Worm (Caenorhabditis elegans) whole organism, L4 larva: ENCODE measurements around the gene lro-1.

Source experiments
- D1046.2 ChIP-seq: fragments of 200-800 bp; sonication (Bioruptor generic); IDR thresholded peaks from 2 replicates; pipeline ENCODE4 v1.3.6; 2022; ENCODE audit warnings: missing genetic modification characterization, missing compliant biosample characterization
- F26F4.8 ChIP-seq: fragments of 200-800 bp; sonication (Bioruptor generic); conservative IDR thresholded peaks from 2 replicates; pipeline ENCODE4 v1.3.6; 2022; ENCODE audit warnings: missing genetic modification characterization, missing compliant biosample characterization
- T26A8.4 ChIP-seq: fragments of 200-800 bp; sonication (Bioruptor generic); IDR thresholded peaks from 2 replicates; pipeline ENCODE4 v1.3.6; 2022; ENCODE audit warnings: missing genetic modification characterization, missing compliant biosample characterization
- Y105C5A.15 ChIP-seq: fragments of 200-800 bp; sonication (Bioruptor generic); IDR thresholded peaks from 2 replicates; pipeline ENCODE4 v1.3.6; 2022; ENCODE audit warnings: missing genetic modification characterization, missing compliant biosample characterization
- Y75B8A.6 ChIP-seq: fragments of 200-800 bp; sonication (Bioruptor generic); IDR thresholded peaks from 2 replicates; pipeline ENCODE4 v1.3.6; 2022; ENCODE audit warnings: missing genetic modification reagents, missing genetic modification characterization, missing compliant biosample characterization
- ZK337.2 ChIP-seq: fragments of 200-800 bp; sonication (Bioruptor generic); IDR thresholded peaks from 2 replicates; pipeline ENCODE4 v1.3.6; 2022; ENCODE audit warnings: missing genetic modification reagents, missing genetic modification characterization, missing compliant biosample characterization
- ZK546.5 ChIP-seq, 2 experiments: sonication (generic microtip); optimal IDR thresholded peaks; 2 replicates each; lab custom pipeline; 2017; ENCODE audit warnings: missing biosample characterization in 2 of 2, missing genetic modification characterization in 2 of 2
- attf-4 ChIP-seq: sonication (generic microtip); optimal IDR thresholded peaks from 3 replicates; lab custom pipeline; 2017; ENCODE audit warnings: missing biosample characterization, missing genetic modification characterization
- ceh-20 ChIP-seq: fragments of 200-800 bp; sonication (Bioruptor generic); IDR thresholded peaks from 2 replicates; pipeline ENCODE4 v1.3.6; 2022; ENCODE audit warnings: missing genetic modification reagents, missing genetic modification characterization, missing compliant biosample characterization
- ceh-28 ChIP-seq: fragments of 150-350 bp; optimal IDR thresholded peaks from 2 replicates; lab custom pipeline; 2014; ENCODE audit warnings: missing biosample characterization, missing genetic modification reagents, missing genetic modification characterization
- ceh-82 ChIP-seq: sonication (generic microtip); optimal IDR thresholded peaks from 2 replicates; lab custom pipeline; 2017; ENCODE audit warnings: missing biosample characterization, missing genetic modification characterization
- cey-2 ChIP-seq: sonication (generic microtip); optimal IDR thresholded peaks from 3 replicates; lab custom pipeline; 2017; ENCODE audit warnings: missing genetic modification characterization, mild to moderate bottlenecking, missing compliant biosample characterization, antibody characterized with exemption, borderline replicate concordance; ENCODE audit not compliant: insufficient read depth
- daf-16 ChIP-seq, 3 experiments: sonication (generic microtip); optimal IDR thresholded peaks; 2 replicates each; lab custom pipeline; 2016 to 2017; ENCODE audit warnings: missing genetic modification characterization in 3 of 3, missing genetic modification reagents in 3 of 3, mild to moderate bottlenecking in 2 of 3, missing compliant biosample characterization in 2 of 3, missing biosample characterization in 1 of 3, moderate library complexity in 1 of 3
- duxl-1 ChIP-seq: sonication (generic microtip); optimal IDR thresholded peaks from 2 replicates; lab custom pipeline; 2016; ENCODE audit warnings: mild to moderate bottlenecking, missing genetic modification characterization, moderate library complexity, missing compliant biosample characterization; ENCODE audit not compliant: poor library complexity
- dve-1 ChIP-seq: sonication (generic microtip); optimal IDR thresholded peaks from 2 replicates; lab custom pipeline; 2017; ENCODE audit warnings: antibody characterized with exemption, mild to moderate bottlenecking, missing genetic modification characterization, missing compliant biosample characterization; ENCODE audit not compliant: insufficient read depth
- egl-43 ChIP-seq: fragments of 200-800 bp; sonication (Bioruptor generic); IDR thresholded peaks from 2 replicates; pipeline ENCODE4 v1.3.6; 2022; ENCODE audit warnings: missing genetic modification reagents, missing genetic modification characterization, missing compliant biosample characterization
- gei-8 ChIP-seq: fragments of 200-800 bp; sonication (Bioruptor generic); optimal IDR thresholded peaks from 2 replicates; lab custom pipeline; 2018; ENCODE audit warnings: mild to moderate bottlenecking, missing genetic modification characterization, missing compliant biosample characterization
- hif-1 ChIP-seq, 2 experiments: sonication (generic microtip); optimal IDR thresholded peaks; 2 replicates each; lab custom pipeline; 2016 to 2017; ENCODE audit warnings: missing compliant biosample characterization in 2 of 2, missing genetic modification characterization in 2 of 2, missing genetic modification reagents in 2 of 2, missing genotype in 2 of 2, mild to moderate bottlenecking in 1 of 2
- hmg-1.1 ChIP-seq: fragments of 200-800 bp; sonication (Bioruptor generic); IDR thresholded peaks from 2 replicates; pipeline ENCODE4 v1.3.6; 2022; ENCODE audit warnings: missing genetic modification reagents, missing genetic modification characterization, missing compliant biosample characterization
- jun-1 ChIP-seq: fragments of 150-350 bp; optimal IDR thresholded peaks from 2 replicates; lab custom pipeline; 2014; ENCODE audit warnings: missing biosample characterization, missing genetic modification reagents, missing genetic modification characterization
- lin-39 ChIP-seq: fragments of 150-350 bp; optimal IDR thresholded peaks from 2 replicates; lab custom pipeline; 2014; ENCODE audit warnings: missing biosample characterization, missing genetic modification reagents, missing genetic modification characterization
- lir-3 ChIP-seq: sonication (generic microtip); optimal IDR thresholded peaks from 2 replicates; lab custom pipeline; 2016; ENCODE audit warnings: mild to moderate bottlenecking, missing genetic modification characterization, missing compliant biosample characterization
- madf-5 ChIP-seq, 2 experiments: fragments of 200-800 bp; sonication (Bioruptor generic); IDR thresholded peaks; 2 replicates each; pipeline ENCODE4 v1.3.6; 2022; ENCODE audit warnings: missing compliant biosample characterization in 2 of 2, missing genetic modification characterization in 2 of 2
- madf-9 ChIP-seq: fragments of 200-800 bp; sonication (Bioruptor generic); conservative IDR thresholded peaks from 2 replicates; pipeline ENCODE4 v1.3.6; 2022; ENCODE audit warnings: missing genetic modification reagents, missing genetic modification characterization, missing compliant biosample characterization
- mdt-29 ChIP-seq: fragments of 200-800 bp; sonication (Bioruptor generic); IDR thresholded peaks from 2 replicates; pipeline ENCODE4 v1.3.6; 2022; ENCODE audit warnings: missing genetic modification reagents, missing genetic modification characterization, missing compliant biosample characterization
- mep-1 ChIP-seq: fragments of 150-350 bp; sonication (generic microtip); optimal IDR thresholded peaks from 3 replicates; lab custom pipeline; 2014; ENCODE audit warnings: missing biosample characterization, missing genetic modification characterization
- mes-2 ChIP-seq: sonication (generic microtip); optimal IDR thresholded peaks from 2 replicates; lab custom pipeline; 2016; ENCODE audit warnings: missing genotype, mild to moderate bottlenecking, missing genetic modification characterization, missing compliant biosample characterization; ENCODE audit not compliant: poor library complexity, severe bottlenecking
- mxl-3 ChIP-seq: fragments of 200-800 bp; sonication (Bioruptor generic); optimal IDR thresholded peaks from 2 replicates; lab custom pipeline; 2018; ENCODE audit warnings: mild to moderate bottlenecking, missing genetic modification characterization, missing compliant biosample characterization
- nhr-10 ChIP-seq: fragments of 150-350 bp; optimal IDR thresholded peaks from 2 replicates; lab custom pipeline; 2014; ENCODE audit warnings: missing biosample characterization, missing genetic modification characterization
- nhr-11 ChIP-seq: fragments of 150-350 bp; optimal IDR thresholded peaks from 2 replicates; lab custom pipeline; 2014; ENCODE audit warnings: missing biosample characterization, missing genetic modification characterization
- nhr-25 ChIP-seq: sonication (generic microtip); optimal IDR thresholded peaks from 2 replicates; lab custom pipeline; 2017; ENCODE audit warnings: missing genetic modification characterization, mild to moderate bottlenecking, missing compliant biosample characterization, antibody characterized with exemption, moderate library complexity, borderline replicate concordance; ENCODE audit not compliant: insufficient read depth
- nhr-28 ChIP-seq: fragments of 150-350 bp; optimal IDR thresholded peaks from 2 replicates; lab custom pipeline; 2014; ENCODE audit warnings: missing biosample characterization, missing genetic modification characterization
- nhr-6 ChIP-seq: fragments of 150-350 bp; optimal IDR thresholded peaks from 2 replicates; lab custom pipeline; 2014; ENCODE audit warnings: missing biosample characterization, missing genetic modification characterization
- nhr-76 ChIP-seq: fragments of 150-350 bp; optimal IDR thresholded peaks from 2 replicates; lab custom pipeline; 2014; ENCODE audit warnings: missing biosample characterization, missing genetic modification characterization
- pha-4 ChIP-seq, 2 experiments: fragments of 150-350 bp in 1 of 2; fragments of 200-800 bp in 1 of 2; sonication (Bioruptor generic) in 1 of 2; IDR thresholded peaks in 1 of 2; optimal IDR thresholded peaks in 1 of 2; 2 replicates each; pipeline versions ENCODE4 v1.3.6 to Lab custom; 2014 to 2022; ENCODE audit warnings: missing genetic modification characterization in 2 of 2, missing genetic modification reagents in 2 of 2, missing biosample characterization in 1 of 2, missing compliant biosample characterization in 1 of 2
- pqm-1 ChIP-seq: sonication (generic microtip); optimal IDR thresholded peaks from 2 replicates; lab custom pipeline; 2017; ENCODE audit warnings: missing biosample characterization, missing genetic modification characterization
- sdz-12 ChIP-seq: fragments of 200-800 bp; sonication (Bioruptor generic); optimal IDR thresholded peaks from 2 replicates; lab custom pipeline; 2018; ENCODE audit warnings: mild to moderate bottlenecking, missing genetic modification characterization, missing compliant biosample characterization
- spr-3 ChIP-seq: fragments of 200-800 bp; sonication (Bioruptor generic); optimal IDR thresholded peaks from 2 replicates; lab custom pipeline; 2018; ENCODE audit warnings: mild to moderate bottlenecking, missing genetic modification characterization, missing compliant biosample characterization
- tag-97 ChIP-seq: fragments of 200-800 bp; sonication (Bioruptor generic); IDR thresholded peaks from 2 replicates; pipeline ENCODE4 v1.3.6; 2022; ENCODE audit warnings: missing genetic modification characterization, missing compliant biosample characterization
- unc-130 ChIP-seq: sonication (generic microtip); optimal IDR thresholded peaks from 2 replicates; lab custom pipeline; 2016; ENCODE audit warnings: missing genetic modification reagents, missing genetic modification characterization, missing compliant biosample characterization
- unc-39 ChIP-seq: sonication (generic microtip); optimal IDR thresholded peaks from 2 replicates; lab custom pipeline; 2017; ENCODE audit warnings: missing biosample characterization, missing genetic modification characterization
- vab-7 ChIP-seq: fragments of 200-800 bp; sonication (Bioruptor generic); IDR thresholded peaks from 2 replicates; pipeline ENCODE4 v1.3.6; 2022; ENCODE audit warnings: missing genetic modification reagents, missing genetic modification characterization, missing compliant biosample characterization
- zfp-2 ChIP-seq: sonication (generic microtip); optimal IDR thresholded peaks from 2 replicates; lab custom pipeline; 2016; ENCODE audit warnings: mild to moderate bottlenecking, missing genetic modification characterization, missing compliant biosample characterization
- zfp-3 ChIP-seq: fragments of 200-800 bp; sonication (Bioruptor generic); conservative IDR thresholded peaks from 2 replicates; pipeline ENCODE4 v1.3.6; 2022; ENCODE audit warnings: missing genetic modification reagents, missing genetic modification characterization, missing compliant biosample characterization
- zip-11 ChIP-seq: fragments of 200-800 bp; sonication (Bioruptor generic); IDR thresholded peaks from 2 replicates; pipeline ENCODE4 v1.3.6; 2022; ENCODE audit warnings: missing genetic modification characterization, missing compliant biosample characterization
- zip-2 ChIP-seq: fragments of 150-350 bp; optimal IDR thresholded peaks from 2 replicates; lab custom pipeline; 2014; ENCODE audit warnings: missing biosample characterization, missing genetic modification characterization

The lro-1 gene

DNA sequence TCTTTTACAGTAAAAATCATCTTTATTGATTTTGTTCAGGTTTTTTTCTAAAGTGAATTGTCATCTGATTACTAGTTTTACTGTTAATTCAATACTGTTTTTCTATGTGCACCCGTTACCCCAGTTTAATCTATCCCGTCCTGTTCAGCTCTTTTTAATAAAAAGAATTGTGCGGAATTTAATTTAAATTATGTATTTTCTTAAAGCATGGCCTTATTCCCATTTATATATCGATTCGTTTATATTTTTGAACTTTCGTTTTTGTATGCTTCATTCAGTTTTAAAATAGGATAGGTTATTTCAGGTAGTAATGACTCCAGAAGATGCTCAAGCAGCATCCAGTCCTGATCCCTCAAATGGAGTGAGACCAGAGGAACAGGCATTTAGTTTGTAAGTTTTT, 5.2 kb upstream of the lro-1 start, which contains the start of gene W05H9.2:
Gene W05H9.2, plus strand, starts transcription at position 301 of the 400 bp plus-strand sequence.
- no peak for TF ChIP-seq unc-130 (GFP tag; lab: Kevin White, UChicago)
- no peak for TF ChIP-seq D1046.2 (GFP tag; lab: Robert Waterston, UW)
- TF ChIP-seq nhr-6: no peak
- TF ChIP-seq nhr-10: no peak
- no peak for TF ChIP-seq madf-9 (GFP tag; lab: Robert Waterston, UW)
- no peak for TF ChIP-seq Y105C5A.15 (GFP tag; lab: Robert Waterston, UW)
- no peak for TF ChIP-seq mxl-3 (GFP tag; lab: Kevin White, UChicago)
- TF ChIP-seq mdt-29 (GFP tag; lab: Robert Waterston, UW): no peak
- no peak for TF ChIP-seq jun-1 (tag; lab: Kevin White, UChicago)
- TF ChIP-seq lir-3: no peak

DNA sequence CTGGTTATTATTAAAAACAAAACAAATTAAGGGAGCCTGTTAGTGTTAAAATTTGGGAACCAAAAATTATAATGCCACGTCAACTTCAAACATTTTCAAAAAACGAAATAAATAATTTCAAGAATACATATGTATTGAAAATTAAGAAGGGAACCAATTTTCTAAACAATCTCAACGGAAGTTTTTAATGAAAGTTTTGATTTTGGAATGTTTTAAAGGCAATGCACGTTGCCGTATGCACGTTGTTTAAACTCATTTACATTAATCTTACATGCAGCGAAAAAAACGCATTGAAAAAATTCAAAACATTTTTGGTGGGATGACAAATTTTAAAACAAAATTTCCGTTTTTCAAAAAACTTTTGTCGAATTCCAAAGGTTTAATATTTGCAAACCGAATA, 1.9 kb downstream of the lro-1 start:
- TF ChIP-seq hif-1 (tag; optimal IDR thresholded peaks at IDR 0.05; lab: Kevin White, UChicago): no peak
- peak; percentile 63; the same call in 1 of the 2 replicates for TF ChIP-seq pha-4 (GFP tag; IDR thresholded peaks at IDR 0.05; lab: Robert Waterston, UW)
- no peak for TF ChIP-seq pha-4 (tag; optimal IDR thresholded peaks at IDR 0.05; lab: Kevin White, UChicago)
- no peak for TF ChIP-seq sdz-12 (GFP tag; lab: Kevin White, UChicago)
- no peak for TF ChIP-seq nhr-25 (tag; lab: Kevin White, UChicago)
- no peak for TF ChIP-seq duxl-1 (tag; lab: Kevin White, UChicago)
- no peak for TF ChIP-seq ceh-82 (tag; lab: Kevin White, UChicago)
- TF ChIP-seq madf-5 (GFP tag; IDR thresholded peaks at IDR 0.05; lab: Robert Waterston, UW): no peak
- TF ChIP-seq zip-2: no peak
- peak; percentile 63 for TF ChIP-seq dve-1
- no peak for TF ChIP-seq daf-16 (GFP tag; optimal IDR thresholded peaks at IDR 0.05; lab: Kevin White, UChicago)
- peak; percentile 29 for TF ChIP-seq daf-16 (tag; optimal IDR thresholded peaks at IDR 0.05; lab: Kevin White, UChicago)
- no peak for TF ChIP-seq zfp-2
- TF ChIP-seq zfp-3: peak; percentile 69; the same call in 1 of the 2 replicates
- no peak for TF ChIP-seq unc-130 (GFP tag; lab: Kevin White, UChicago)
- TF ChIP-seq T26A8.4 (GFP tag; lab: Robert Waterston, UW): peak; percentile 8; the same call in 1 of the 2 replicates

DNA sequence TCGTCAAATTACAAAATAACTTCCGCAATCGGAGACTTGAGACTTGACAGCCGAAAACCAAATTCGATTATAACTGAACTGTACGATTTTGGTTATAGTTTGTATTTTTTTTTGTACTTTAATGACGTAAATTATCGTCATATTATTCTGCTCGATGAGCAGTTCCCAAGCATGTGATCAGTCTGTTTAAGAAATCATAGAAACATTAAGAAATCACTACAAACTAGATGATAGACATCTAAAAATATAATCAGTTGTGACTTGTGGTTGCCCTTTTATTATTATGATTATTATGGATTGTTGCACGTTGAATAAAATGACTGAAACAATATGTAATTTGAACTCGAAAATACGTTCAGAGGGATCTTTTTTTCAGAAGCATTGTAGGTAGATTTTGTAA, 2.4 kb downstream of the lro-1 start:
- TF ChIP-seq zfp-2: no peak
- peak; percentile 96 for TF ChIP-seq nhr-28 (tag; lab: Kevin White, UChicago)
- no peak for TF ChIP-seq Y75B8A.6
- TF ChIP-seq madf-9 (GFP tag; lab: Robert Waterston, UW): no peak
- no peak for TF ChIP-seq tag-97 (GFP tag; lab: Robert Waterston, UW)
- TF ChIP-seq lin-39: no peak
- TF ChIP-seq unc-130 (GFP tag; lab: Kevin White, UChicago): no peak
- TF ChIP-seq mes-2 (tag; lab: Kevin White, UChicago): no peak
- no peak for TF ChIP-seq nhr-76 (tag; lab: Kevin White, UChicago)
- no peak for TF ChIP-seq spr-3 (GFP tag; lab: Kevin White, UChicago)
- no peak for TF ChIP-seq attf-4 (tag; lab: Kevin White, UChicago)
- TF ChIP-seq zip-11 (GFP tag; lab: Robert Waterston, UW): no peak
- no peak for TF ChIP-seq ZK546.5 (tag; optimal IDR thresholded peaks at IDR 0.05; lab: Kevin White, UChicago)
- TF ChIP-seq ceh-28 (tag; lab: Kevin White, UChicago): no peak
- TF ChIP-seq nhr-11 (tag; lab: Kevin White, UChicago): no peak
- TF ChIP-seq F26F4.8: no peak
- peak; percentile 52 for TF ChIP-seq mep-1 (tag; lab: Kevin White, UChicago)
- no peak for TF ChIP-seq unc-39 (tag; lab: Kevin White, UChicago)
- TF ChIP-seq vab-7: no peak
- TF ChIP-seq cey-2: no peak
- no peak for TF ChIP-seq gei-8 (GFP tag; lab: Kevin White, UChicago)
- no peak for TF ChIP-seq hmg-1.1 (GFP tag; lab: Robert Waterston, UW)
- no peak for TF ChIP-seq ZK337.2 (GFP tag; lab: Robert Waterston, UW)
- TF ChIP-seq dve-1: peak; percentile 88
- no peak for TF ChIP-seq egl-43 (GFP tag; lab: Robert Waterston, UW)
- no peak for TF ChIP-seq pqm-1 (tag; lab: Kevin White, UChicago)
- TF ChIP-seq ceh-20 (GFP tag; lab: Robert Waterston, UW): no peak
- TF ChIP-seq mdt-29 (GFP tag; lab: Robert Waterston, UW): 0 out of 2 replicates have a peak, but pooled peaks have one; percentile 9
